Worm (Caenorhabditis elegans) whole organism, L4 larva: ENCODE data around the gene pfk-1.2.

ENCODE experiments used
- ceh-82 ChIP-seq: sonication (generic microtip); optimal IDR thresholded peaks from 2 replicates; lab custom pipeline; 2017; ENCODE audit warnings: missing biosample characterization, missing genetic modification characterization
- daf-19 ChIP-seq: fragments of 200-800 bp; sonication (Bioruptor generic); conservative IDR thresholded peaks from 2 replicates; pipeline ENCODE4 v1.3.6; 2022; ENCODE audit warnings: missing genetic modification characterization, missing compliant biosample characterization
- dmd-6 ChIP-seq: fragments of 200-800 bp; sonication (Bioruptor generic); IDR thresholded peaks from 2 replicates; pipeline ENCODE4 v1.3.6; 2022; ENCODE audit warnings: missing genetic modification reagents, missing genetic modification characterization, missing compliant biosample characterization
- hlh-30 ChIP-seq: sonication (generic microtip); optimal IDR thresholded peaks from 2 replicates; lab custom pipeline; 2017; ENCODE audit warnings: antibody characterized with exemption, mild to moderate bottlenecking, missing genetic modification characterization, missing compliant biosample characterization; ENCODE audit not compliant: insufficient read depth
- lin-39 ChIP-seq: fragments of 150-350 bp; optimal IDR thresholded peaks from 2 replicates; lab custom pipeline; 2014; ENCODE audit warnings: missing biosample characterization, missing genetic modification reagents, missing genetic modification characterization
- nhr-76 ChIP-seq: fragments of 150-350 bp; optimal IDR thresholded peaks from 2 replicates; lab custom pipeline; 2014; ENCODE audit warnings: missing biosample characterization, missing genetic modification characterization
- nhr-77 ChIP-seq: fragments of 150-350 bp; optimal IDR thresholded peaks from 2 replicates; lab custom pipeline; 2014; ENCODE audit warnings: missing biosample characterization, missing genetic modification characterization
- pqm-1 ChIP-seq: sonication (generic microtip); optimal IDR thresholded peaks from 2 replicates; lab custom pipeline; 2017; ENCODE audit warnings: missing biosample characterization, missing genetic modification characterization
- tra-1 ChIP-seq: fragments of 200-800 bp; sonication (Bioruptor generic); IDR thresholded peaks from 2 replicates; pipeline ENCODE4 v1.3.6; 2022; ENCODE audit warnings: missing genetic modification reagents, missing genetic modification characterization, missing compliant biosample characterization
- ztf-11 ChIP-seq: fragments of 150-350 bp; optimal IDR thresholded peaks from 2 replicates; lab custom pipeline; 2014; ENCODE audit warnings: missing biosample characterization, missing genetic modification characterization

ce11 chrV:9534621-9535020, 3.0 kb downstream of the pfk-1.2 start, which contains the start of gene tag-329:
- no peak for TF ChIP-seq pqm-1 (tag; lab: Kevin White, UChicago)
- TF ChIP-seq nhr-76 (tag; lab: Kevin White, UChicago): no peak
- no peak for TF ChIP-seq hlh-30
- TF ChIP-seq tra-1 (GFP tag; lab: Robert Waterston, UW): no peak
- no peak for TF ChIP-seq daf-19 (GFP tag; lab: Robert Waterston, UW)
- TF ChIP-seq ztf-11 (tag; lab: Kevin White, UChicago): no peak
- no peak for TF ChIP-seq ceh-82
- no peak for TF ChIP-seq nhr-77
- TF ChIP-seq dmd-6 (GFP tag; lab: Robert Waterston, UW): no peak
- TF ChIP-seq lin-39: no peak
